Fruit fly (Drosophila melanogaster) whole organism, embryonic: ENCODE data around the gene CG11970.

Experiments used
- CG10267 ChIP-seq: fragments of 200-800 bp; sonication (Bioruptor generic); optimal IDR thresholded peaks from 2 replicates; lab custom pipeline; 2018; ENCODE audit warnings: missing biosample characterization, mild to moderate bottlenecking, missing genetic modification characterization, moderate library complexity
- CG10274 ChIP-seq: fragments of 200-800 bp; sonication (Bioruptor generic); optimal IDR thresholded peaks from 3 replicates; lab custom pipeline; 2017; ENCODE audit warnings: missing biosample characterization, mild to moderate bottlenecking, missing genetic modification characterization
- CG10462 ChIP-seq: fragments of 200-800 bp; sonication (Bioruptor generic); optimal IDR thresholded peaks from 2 replicates; lab custom pipeline; 2016; ENCODE audit warnings: missing biosample characterization, missing genetic modification characterization
- CG10979 ChIP-seq: fragments of 200-800 bp; sonication (Bioruptor generic); optimal IDR thresholded peaks from 2 replicates; lab custom pipeline; 2018; ENCODE audit warnings: missing biosample characterization, mild to moderate bottlenecking, missing genetic modification characterization, moderate library complexity
- CG13894 ChIP-seq: fragments of 200-800 bp; sonication (Bioruptor generic); optimal IDR thresholded peaks from 3 replicates; lab custom pipeline; 2018; ENCODE audit warnings: missing biosample characterization, mild to moderate bottlenecking, missing genetic modification characterization, moderate library complexity
- CG14050 ChIP-seq: fragments of 200-800 bp; sonication (Bioruptor generic); IDR thresholded peaks from 3 replicates; pipeline ENCODE4 v1.3.6; 2022; ENCODE audit warnings: missing biosample characterization, missing genetic modification characterization
- CG14441 ChIP-seq: fragments of 200-800 bp; sonication (Bioruptor generic); IDR thresholded peaks from 2 replicates; pipeline ENCODE4 v1.3.6; 2022; ENCODE audit warnings: missing biosample characterization, missing genetic modification characterization
- CG14667 ChIP-seq: fragments of 200-800 bp; sonication (Bioruptor generic); IDR thresholded peaks from 2 replicates; pipeline ENCODE4 v1.3.6; 2022; ENCODE audit warnings: missing biosample characterization, missing genetic modification characterization
- CG17186 ChIP-seq: fragments of 200-800 bp; sonication (Bioruptor generic); optimal IDR thresholded peaks from 3 replicates; lab custom pipeline; 2017; ENCODE audit warnings: missing biosample characterization, missing genetic modification reagents, missing genetic modification characterization
- CG17328 ChIP-seq: fragments of 200-800 bp; sonication (Bioruptor generic); IDR thresholded peaks from 2 replicates; pipeline ENCODE4 v1.3.6; 2022; ENCODE audit warnings: missing biosample characterization, missing genetic modification characterization
- CG17385 ChIP-seq: fragments of 200-800 bp; sonication (Bioruptor generic); optimal IDR thresholded peaks from 3 replicates; lab custom pipeline; 2018; ENCODE audit warnings: missing biosample characterization, mild to moderate bottlenecking, missing genetic modification characterization
- CG17829 ChIP-seq: fragments of 200-800 bp; optimal IDR thresholded peaks from 2 replicates; lab custom pipeline; 2019; ENCODE audit warnings: missing biosample characterization, mild to moderate bottlenecking, missing genetic modification characterization, moderate library complexity
- CG18599 ChIP-seq: fragments of 200-800 bp; sonication (Bioruptor generic); optimal IDR thresholded peaks from 3 replicates; lab custom pipeline; 2017; ENCODE audit warnings: missing biosample characterization, missing genetic modification characterization, mild to moderate bottlenecking, moderate library complexity, missing genetic modification reagents
- CG18619 ChIP-seq: fragments of 200-800 bp; sonication (Bioruptor generic); optimal IDR thresholded peaks from 3 replicates; lab custom pipeline; 2017; ENCODE audit warnings: missing biosample characterization, mild to moderate bottlenecking, missing genetic modification characterization
- CG2116 ChIP-seq: fragments of 200-800 bp; sonication (Bioruptor generic); optimal IDR thresholded peaks from 3 replicates; lab custom pipeline; 2018; ENCODE audit warnings: missing biosample characterization, mild to moderate bottlenecking, missing genetic modification characterization
- CG2199 ChIP-seq: fragments of 200-800 bp; sonication (Bioruptor generic); IDR thresholded peaks from 3 replicates; pipeline ENCODE4 v1.3.6; 2022; ENCODE audit warnings: missing biosample characterization, missing genetic modification characterization
- CG2678 ChIP-seq: fragments of 200-800 bp; sonication (Bioruptor generic); optimal IDR thresholded peaks from 3 replicates; lab custom pipeline; 2019; ENCODE audit warnings: missing biosample characterization, mild to moderate bottlenecking, missing genetic modification characterization, moderate library complexity
- CG34376 ChIP-seq: fragments of 200-800 bp; sonication (Bioruptor generic); optimal IDR thresholded peaks from 2 replicates; lab custom pipeline; 2018; ENCODE audit warnings: missing biosample characterization, mild to moderate bottlenecking, missing genetic modification characterization
- CG7556 ChIP-seq: fragments of 200-800 bp; sonication (Bioruptor generic); optimal IDR thresholded peaks from 2 replicates; lab custom pipeline; 2017; ENCODE audit warnings: missing biosample characterization, mild to moderate bottlenecking, missing genetic modification characterization
- CG9727 ChIP-seq: fragments of 200-800 bp; sonication (Bioruptor generic); optimal IDR thresholded peaks from 3 replicates; lab custom pipeline; 2017; ENCODE audit warnings: missing biosample characterization, mild to moderate bottlenecking, missing genetic modification characterization
- CG9932 ChIP-seq: fragments of 200-800 bp; sonication (Bioruptor generic); IDR thresholded peaks from 2 replicates; pipeline ENCODE4 v1.3.6; 2022; ENCODE audit warnings: missing biosample characterization, missing genetic modification characterization
- Camta ChIP-seq: fragments of 200-800 bp; sonication (Bioruptor generic); optimal IDR thresholded peaks from 2 replicates; lab custom pipeline; 2016; ENCODE audit warnings: missing biosample characterization, missing genetic modification characterization
- Chrac-16 ChIP-seq: fragments of 200-800 bp; sonication (Bioruptor generic); optimal IDR thresholded peaks from 3 replicates; lab custom pipeline; 2016; ENCODE audit warnings: missing biosample characterization, missing genetic modification characterization
- CoRest ChIP-seq: fragments of 200-800 bp; sonication (Bioruptor generic); optimal IDR thresholded peaks from 3 replicates; lab custom pipeline; 2018; ENCODE audit warnings: missing biosample characterization, mild to moderate bottlenecking, missing genetic modification characterization, moderate library complexity
- D19A ChIP-seq: fragments of 200-800 bp; optimal IDR thresholded peaks from 3 replicates; lab custom pipeline; 2019; ENCODE audit warnings: missing biosample characterization, mild to moderate bottlenecking, missing genetic modification characterization, moderate library complexity
- Drgx ChIP-seq: fragments of 200-800 bp; sonication (Bioruptor generic); IDR thresholded peaks from 2 replicates; pipeline ENCODE4 v1.3.6; 2022; ENCODE audit warnings: missing biosample characterization, missing genetic modification characterization
- Ets65A ChIP-seq: fragments of 200-800 bp; sonication (Bioruptor generic); peaks from one replicate; lab custom pipeline; 2016; ENCODE audit warnings: missing biosample characterization, missing genetic modification characterization
- Ets97D ChIP-seq: fragments of 200-800 bp; sonication (Bioruptor generic); optimal IDR thresholded peaks from 3 replicates; lab custom pipeline; 2016; ENCODE audit warnings: missing biosample characterization, missing genetic modification characterization
- Hr3 ChIP-seq: fragments of 200-800 bp; sonication (Bioruptor generic); optimal IDR thresholded peaks from 3 replicates; lab custom pipeline; 2016; ENCODE audit warnings: missing biosample characterization, missing genetic modification characterization
- Hr39 ChIP-seq: fragments of >200 bp; optimal IDR thresholded peaks from 2 replicates; lab custom pipeline; 2017
- Mes4 ChIP-seq: fragments of 200-800 bp; sonication (Bioruptor generic); optimal IDR thresholded peaks from 2 replicates; lab custom pipeline; 2016; ENCODE audit warnings: missing biosample characterization, missing genetic modification characterization
- PHDP ChIP-seq: fragments of 200-800 bp; sonication (Bioruptor generic); optimal IDR thresholded peaks from 3 replicates; lab custom pipeline; 2018; ENCODE audit warnings: missing biosample characterization, mild to moderate bottlenecking, missing genetic modification characterization, moderate library complexity
- Scr ChIP-seq: fragments of 200-800 bp; sonication (Bioruptor generic); IDR thresholded peaks from 2 replicates; pipeline ENCODE4 v1.3.6; 2022; ENCODE audit warnings: missing biosample characterization, missing genetic modification characterization; ENCODE audit not compliant: partially characterized antibody
- ara ChIP-seq: fragments of 200-800 bp; sonication (Bioruptor generic); IDR thresholded peaks from 2 replicates; pipeline ENCODE4 v1.3.6; 2022; ENCODE audit warnings: missing biosample characterization, missing genetic modification characterization
- br ChIP-seq: fragments of >200 bp; optimal IDR thresholded peaks from 2 replicates; lab custom pipeline; 2017
- chinmo ChIP-seq: fragments of 200-800 bp; sonication (Bioruptor generic); IDR thresholded peaks from 4 replicates; pipeline ENCODE4 v1.3.6; 2022; ENCODE audit warnings: missing biosample characterization, missing genetic modification characterization; ENCODE audit not compliant: partially characterized antibody
- dan ChIP-seq: fragments of 200-800 bp; sonication (Bioruptor generic); IDR thresholded peaks from 2 replicates; pipeline ENCODE4 v1.3.6; 2022; ENCODE audit warnings: missing biosample characterization, missing genetic modification characterization
- dm ChIP-seq: fragments of 200-800 bp; sonication (Bioruptor generic); optimal IDR thresholded peaks from 3 replicates; lab custom pipeline; 2016; ENCODE audit warnings: missing biosample characterization, missing genetic modification characterization
- emc ChIP-seq: fragments of 200-800 bp; sonication (Bioruptor generic); optimal IDR thresholded peaks from 2 replicates; lab custom pipeline; 2016; ENCODE audit warnings: missing biosample characterization, missing genetic modification characterization
- ems ChIP-seq: fragments of 200-800 bp; sonication (Bioruptor generic); optimal IDR thresholded peaks from 3 replicates; lab custom pipeline; 2016; ENCODE audit warnings: missing biosample characterization, missing genetic modification characterization
- fd64A ChIP-seq: fragments of 200-800 bp; sonication (Bioruptor generic); optimal IDR thresholded peaks from 3 replicates; lab custom pipeline; 2018; ENCODE audit warnings: missing biosample characterization, mild to moderate bottlenecking, missing genetic modification characterization
- gro ChIP-seq: fragments of 200-800 bp; sonication (Bioruptor generic); optimal IDR thresholded peaks from 2 replicates; lab custom pipeline; 2016; ENCODE audit warnings: missing biosample characterization, missing genetic modification characterization
- gt ChIP-seq: fragments of 200-800 bp; sonication (Bioruptor generic); IDR thresholded peaks from 2 replicates; pipeline ENCODE4 v1.3.6; 2022; ENCODE audit warnings: missing biosample characterization, missing genetic modification characterization
- ind ChIP-seq: fragments of 200-800 bp; sonication (Bioruptor generic); optimal IDR thresholded peaks from 3 replicates; lab custom pipeline; 2016; ENCODE audit warnings: missing biosample characterization, missing genetic modification characterization
- inv ChIP-seq: fragments of 200-800 bp; sonication (Bioruptor generic); IDR thresholded peaks from 2 replicates; pipeline ENCODE4 v1.3.6; 2022; ENCODE audit warnings: missing biosample characterization, missing genetic modification characterization; ENCODE audit not compliant: partially characterized antibody
- jigr1 ChIP-seq: fragments of 200-800 bp; sonication (Bioruptor generic); IDR thresholded peaks from 3 replicates; pipeline ENCODE4 v1.3.6; 2022; ENCODE audit warnings: missing biosample characterization, missing genetic modification characterization
- p53 ChIP-seq: fragments of 200-800 bp; sonication (Bioruptor generic); optimal IDR thresholded peaks from 2 replicates; lab custom pipeline; 2016; ENCODE audit warnings: missing biosample characterization, missing genetic modification characterization
- pita ChIP-seq: fragments of 200-800 bp; sonication (Bioruptor generic); optimal IDR thresholded peaks from 2 replicates; lab custom pipeline; 2017; ENCODE audit warnings: missing biosample characterization, mild to moderate bottlenecking, missing genetic modification characterization
- sens ChIP-seq: fragments of 200-800 bp; sonication (Bioruptor generic); peaks from one replicate; lab custom pipeline; 2016; ENCODE audit warnings: missing biosample characterization, missing genetic modification characterization
- so ChIP-seq: fragments of 200-800 bp; sonication (Bioruptor generic); IDR thresholded peaks from 3 replicates; pipeline ENCODE4 v1.3.6; 2022; ENCODE audit warnings: missing biosample characterization, missing genetic modification characterization

Gene CG11970

DNA sequence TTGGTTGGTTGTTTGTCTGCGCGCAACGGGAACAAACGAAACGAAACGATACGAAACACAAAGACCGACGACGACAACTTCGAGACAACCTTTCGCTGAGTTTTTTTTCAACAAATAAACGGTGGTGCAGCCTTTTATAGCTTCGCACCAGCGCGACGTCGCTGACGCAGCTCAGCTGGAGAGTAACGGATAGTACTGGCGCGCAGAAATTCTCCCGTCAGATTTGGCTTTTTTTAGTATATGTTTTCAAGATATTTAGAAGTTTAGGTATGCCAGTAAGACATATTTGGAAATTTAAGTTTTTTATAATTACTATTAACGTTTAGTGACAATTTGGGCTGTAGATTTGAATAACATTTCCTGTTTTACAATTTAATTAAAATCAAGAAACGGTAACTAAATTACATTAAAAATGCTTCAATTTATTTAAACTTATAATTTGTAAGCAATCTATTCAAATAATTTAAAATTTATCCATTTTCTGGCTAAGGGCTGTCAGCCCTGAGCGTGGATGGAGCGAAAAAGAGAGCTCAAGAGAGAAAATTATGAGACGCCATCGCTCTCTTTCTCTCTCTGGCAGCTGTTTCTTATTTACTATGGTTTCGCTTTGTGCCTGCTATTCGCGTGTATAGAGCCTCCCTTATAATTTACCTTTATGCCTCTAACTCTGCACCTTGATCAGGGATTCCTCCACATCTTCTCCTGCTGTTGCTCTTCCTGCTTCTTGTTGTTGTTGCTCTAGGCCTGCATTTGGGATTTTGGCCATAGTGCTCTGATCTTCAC lies 49.3 kb downstream of the CG11970 start (continued):
- TF ChIP-seq CG18599 (GFP tag; lab: Kevin White, UChicago) (peak; percentile 89), CG2199 (GFP tag; lab: Robert Waterston, UW) (peak; percentile 90), CG17829 (tag; lab: Kevin White, UChicago) (peak; percentile 92), gro (GFP tag; lab: Kevin White, UChicago) (no peak), CG10979 (tag; lab: Kevin White, UChicago) (peak; percentile 85), CG14441 (GFP tag; lab: Robert Waterston, UW) (0 out of 2 replicates have a peak, but pooled peaks have one; percentile 37), so (GFP tag; lab: Robert Waterston, UW) (peak; percentile 81; the same call in 2 of the 3 replicates), CoRest (peak; percentile 93), Chrac-16 (GFP tag; lab: Kevin White, UChicago) (peak; percentile 67), D19A (tag; lab: Kevin White, UChicago) (peak; percentile 87), emc (GFP tag; lab: Kevin White, UChicago) (no peak), Mes4 (GFP tag; lab: Kevin White, UChicago) (peak; percentile 50), Ets65A (no peak), CG14667 (GFP tag; lab: Robert Waterston, UW) (no peak), dm (no peak), Scr (GFP tag; lab: Robert Waterston, UW) (no peak), pita (GFP tag; lab: Kevin White, UChicago) (no peak), CG17385 (GFP tag; lab: Kevin White, UChicago) (peak; percentile 83), Camta (GFP tag; lab: Kevin White, UChicago) (peak; percentile 49), CG9932 (GFP tag; lab: Robert Waterston, UW) (peak; percentile 57; the same call in 1 of the 2 replicates), Ets97D (GFP tag; lab: Kevin White, UChicago) (no peak), CG17328 (peak; percentile 36), CG10274 (GFP tag; lab: Kevin White, UChicago) (peak; percentile 45), Hr3 (GFP tag; lab: Kevin White, UChicago) (peak; percentile 63), p53 (GFP tag; lab: Kevin White, UChicago) (no peak), jigr1 (GFP tag; lab: Robert Waterston, UW) (peak; percentile 40; the same call in 1 of the 3 replicates), CG7556 (GFP tag; lab: Kevin White, UChicago) (peak; percentile 94), CG14050 (peak; percentile 67), chinmo (GFP tag; lab: Robert Waterston, UW) (peak; percentile 62; the same call in 1 of the 4 replicates), CG10267 (tag; lab: Kevin White, UChicago) (peak; percentile 86), gt (no peak), ind (GFP tag; lab: Kevin White, UChicago) (peak; percentile 57), inv (GFP tag; lab: Robert Waterston, UW) (no peak), PHDP (tag; lab: Kevin White, UChicago) (peak; percentile 88), ara (0 out of 2 replicates have a peak, but pooled peaks have one; percentile 43), ems (peak; percentile 29), CG10462 (peak; percentile 43), sens (GFP tag; lab: Kevin White, UChicago) (peak; percentile 96), CG17186 (GFP tag; lab: Kevin White, UChicago) (peak; percentile 14), CG13894 (tag; lab: Kevin White, UChicago) (peak; percentile 72), CG34376 (GFP tag; lab: Kevin White, UChicago) (peak; percentile 84), fd64A (GFP tag; lab: Kevin White, UChicago) (no peak), CG9727 (GFP tag; lab: Kevin White, UChicago) (peak; percentile 84), dan (GFP tag; lab: Robert Waterston, UW) (no peak), CG2116 (GFP tag; lab: Kevin White, UChicago) (peak; percentile 56), Drgx (GFP tag; lab: Robert Waterston, UW) (peak; percentile 76), Hr39 (no peak), CG2678 (tag; lab: Kevin White, UChicago) (peak; percentile 94), CG18619 (GFP tag; lab: Kevin White, UChicago) (peak; percentile 83), br (lab: Kevin White, UChicago) (no peak)
